Worm (Caenorhabditis elegans) whole organism, L1 larva: Measurements from ENCODE around the gene F17H10.4.
A peak's percentile ranks its signal among the peaks of the same experiment; 100 is the strongest.

Experiments used
- F16B12.6 ChIP-seq: fragments of 150-350 bp; optimal IDR thresholded peaks from 2 replicates; lab custom pipeline; 2014; ENCODE audit warnings: missing biosample characterization, missing genetic modification characterization
- Y116A8C.19 ChIP-seq: sonication (generic microtip); optimal IDR thresholded peaks from 2 replicates; lab custom pipeline; 2016; ENCODE audit warnings: missing compliant biosample characterization, missing genetic modification characterization, borderline replicate concordance
- ama-1 ChIP-seq: fragments of 150-350 bp; optimal IDR thresholded peaks from 2 replicates; lab custom pipeline; 2014
- ceh-82 ChIP-seq, 3 experiments: fragments of 150-350 bp in 1 of 3; sonication (generic microtip) in 2 of 3; optimal IDR thresholded peaks; 2 replicates each; lab custom pipeline; 2014 to 2017; ENCODE audit warnings: missing biosample characterization in 3 of 3, missing genetic modification characterization in 3 of 3
- ceh-88 ChIP-seq: fragments of 200-800 bp; sonication (Bioruptor generic); IDR thresholded peaks from 2 replicates; pipeline ENCODE4 v1.3.6; 2022; ENCODE audit warnings: missing genetic modification characterization, missing compliant biosample characterization
- ces-1 ChIP-seq: fragments of 150-350 bp; optimal IDR thresholded peaks from 2 replicates; lab custom pipeline; 2014; ENCODE audit warnings: missing biosample characterization, missing genetic modification reagents, missing genetic modification characterization
- dsc-1 ChIP-seq: sonication (generic microtip); optimal IDR thresholded peaks from 2 replicates; lab custom pipeline; 2016; ENCODE audit warnings: mild to moderate bottlenecking, missing genetic modification characterization, missing compliant biosample characterization
- efl-1 ChIP-seq, 4 experiments: fragments of 150-350 bp; optimal IDR thresholded peaks in 3 of 4; peaks in 1 of 4; 1 replicate in 1 of 4; 2 replicates in 3 of 4; lab custom pipeline; 2014; ENCODE audit warnings: missing biosample characterization in 2 of 4, missing genetic modification characterization in 2 of 4, missing genetic modification reagents in 2 of 4
- grh-1 ChIP-seq: fragments of 200-800 bp; sonication (Bioruptor generic); IDR thresholded peaks from 2 replicates; pipeline ENCODE4 v1.3.6; 2022; ENCODE audit warnings: missing genetic modification reagents, missing genetic modification characterization, missing compliant biosample characterization
- jun-1 ChIP-seq: fragments of 150-350 bp; optimal IDR thresholded peaks from 2 replicates; lab custom pipeline; 2014; ENCODE audit warnings: missing biosample characterization, missing genetic modification reagents, missing genetic modification characterization
- lin-15B ChIP-seq: fragments of 150-350 bp; sonication (generic microtip); optimal IDR thresholded peaks from 3 replicates; lab custom pipeline; 2014; ENCODE audit warnings: missing biosample characterization, missing genetic modification characterization
- mep-1 ChIP-seq: fragments of 150-350 bp; optimal IDR thresholded peaks from 2 replicates; lab custom pipeline; 2014; ENCODE audit warnings: missing biosample characterization, missing genetic modification characterization
- nhr-71 ChIP-seq: sonication (generic microtip); optimal IDR thresholded peaks from 2 replicates; lab custom pipeline; 2016; ENCODE audit warnings: mild to moderate bottlenecking, missing genetic modification characterization, moderate library complexity, missing compliant biosample characterization
- nhr-76 ChIP-seq: sonication (generic microtip); optimal IDR thresholded peaks from 2 replicates; lab custom pipeline; 2017; ENCODE audit warnings: missing biosample characterization, missing genetic modification characterization
- nhr-84 ChIP-seq: sonication (generic microtip); optimal IDR thresholded peaks from 2 replicates; lab custom pipeline; 2017; ENCODE audit warnings: missing biosample characterization, missing genetic modification characterization
- pax-3 ChIP-seq: fragments of 200-800 bp; sonication (Bioruptor generic); optimal IDR thresholded peaks from 2 replicates; lab custom pipeline; 2018; ENCODE audit warnings: mild to moderate bottlenecking, missing genetic modification characterization, moderate library complexity, missing compliant biosample characterization
- pqm-1 ChIP-seq: sonication (generic microtip); optimal IDR thresholded peaks from 3 replicates; lab custom pipeline; 2017; ENCODE audit warnings: missing biosample characterization, missing genetic modification characterization
- snpc-4 ChIP-seq: fragments of 150-350 bp; optimal IDR thresholded peaks from 2 replicates; lab custom pipeline; 2014; ENCODE audit warnings: missing biosample characterization, missing genetic modification characterization
- snu-23 ChIP-seq: sonication (generic microtip); optimal IDR thresholded peaks from 2 replicates; lab custom pipeline; 2016; ENCODE audit warnings: missing genetic modification characterization, missing compliant biosample characterization
- sox-4 ChIP-seq: sonication (generic microtip); optimal IDR thresholded peaks from 2 replicates; lab custom pipeline; 2016; ENCODE audit warnings: missing genetic modification characterization, missing compliant biosample characterization
- swsn-7 ChIP-seq: sonication (generic microtip); optimal IDR thresholded peaks from 2 replicates; lab custom pipeline; 2016; ENCODE audit warnings: missing genetic modification characterization, missing compliant biosample characterization
- tbx-2 ChIP-seq: sonication (generic microtip); optimal IDR thresholded peaks from 2 replicates; lab custom pipeline; 2016; ENCODE audit warnings: missing genetic modification characterization, missing compliant biosample characterization
- unc-30 ChIP-seq: sonication (generic microtip); optimal IDR thresholded peaks from 2 replicates; lab custom pipeline; 2017; ENCODE audit warnings: missing biosample characterization, missing genetic modification characterization
- unc-98 ChIP-seq: fragments of 200-800 bp; sonication (Bioruptor generic); IDR thresholded peaks from 2 replicates; pipeline ENCODE4 v1.3.6; 2022; ENCODE audit warnings: missing genetic modification characterization, missing compliant biosample characterization
- ztf-4 ChIP-seq: fragments of 150-350 bp; optimal IDR thresholded peaks from 2 replicates; lab custom pipeline; 2014; ENCODE audit warnings: missing biosample characterization, missing genetic modification characterization

F17H10.4 gene

DNA sequence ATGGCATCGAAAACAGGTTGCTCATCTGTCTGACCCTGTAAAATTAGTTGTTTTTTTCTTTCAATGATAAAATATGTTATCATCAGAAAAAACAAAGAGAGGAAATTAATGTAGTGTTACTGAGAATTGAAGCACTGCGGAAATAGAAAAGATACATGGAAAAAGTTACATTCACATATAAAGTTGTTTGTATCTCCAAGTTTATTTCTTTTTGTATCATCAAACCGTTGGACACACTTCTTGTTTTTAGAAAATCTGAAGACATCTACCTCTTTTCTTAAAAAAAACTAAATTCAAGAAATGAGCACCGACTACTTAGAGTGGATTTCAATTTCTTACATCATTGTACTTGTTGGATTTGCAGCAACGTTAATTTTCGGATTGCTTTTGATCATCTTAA lies 44.0 kb downstream of the F17H10.4 start, which contains the start of gene str-10:
Gene str-10 (plus strand): TSS at position 301 of the 400 bp plus-strand sequence.
- TF ChIP-seq F16B12.6 (no peak), dsc-1 (tag; lab: Kevin White, UChicago) (no peak), mep-1 (no peak), ama-1 (lab: Kevin White, UChicago) (no peak), efl-1 (optimal IDR thresholded peaks at IDR 0.05; lab: Kevin White, UChicago) (no peak), efl-1 (GFP tag; optimal IDR thresholded peaks at IDR 0.05 in 1 of 2; lab: Kevin White, UChicago) (peak in 1 of 2 experiments; percentile 5), Y116A8C.19 (tag; lab: Kevin White, UChicago) (no peak), nhr-76 (tag; lab: Kevin White, UChicago) (no peak)

DNA sequence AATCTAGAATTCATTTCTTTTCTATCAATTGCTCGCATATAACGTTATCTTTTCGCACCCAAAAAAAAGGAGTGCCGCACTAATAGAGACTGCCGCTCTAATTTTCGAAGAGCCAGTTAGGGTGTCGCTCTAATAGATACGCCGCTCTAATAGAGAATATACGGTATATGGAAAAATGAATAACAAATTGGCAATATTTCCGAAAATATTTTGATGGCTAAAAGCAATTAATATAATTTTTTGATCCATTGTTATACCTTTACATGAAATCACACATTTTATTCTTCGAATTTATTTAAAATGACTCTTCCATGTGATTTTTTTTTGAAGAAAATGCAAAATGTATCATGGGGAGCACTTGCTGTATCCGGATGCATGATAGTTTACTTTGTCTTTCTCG lies 48.4 kb downstream of the F17H10.4 start, which contains the start of gene K03A11.4:
Gene K03A11.4 (plus strand): TSS at position 301 of the 400 bp plus-strand sequence.
- TF ChIP-seq pax-3 (tag; lab: Kevin White, UChicago) (no peak), ceh-82 (tag; optimal IDR thresholded peaks at IDR 0.05; lab: Kevin White, UChicago) (no peak), ceh-88 (no peak), jun-1 (tag; lab: Kevin White, UChicago) (no peak), sox-4 (no peak), ces-1 (GFP tag; lab: Kevin White, UChicago) (no peak), pqm-1 (tag; lab: Kevin White, UChicago) (no peak), snu-23 (GFP tag; lab: Kevin White, UChicago) (no peak), snpc-4 (no peak), ztf-4 (tag; lab: Kevin White, UChicago) (no peak), unc-30 (tag; lab: Kevin White, UChicago) (no peak), nhr-84 (tag; lab: Kevin White, UChicago) (no peak), swsn-7 (tag; lab: Kevin White, UChicago) (no peak), lin-15B (tag; lab: Kevin White, UChicago) (no peak), tbx-2 (no peak), unc-98 (GFP tag; lab: Robert Waterston, UW) (no peak), ama-1 (lab: Kevin White, UChicago) (no peak), nhr-71 (no peak), grh-1 (GFP tag; lab: Robert Waterston, UW) (no peak)
